Worm (Caenorhabditis elegans): ENCODE results near the gene perm-4.

The perm-4 gene

DNA sequence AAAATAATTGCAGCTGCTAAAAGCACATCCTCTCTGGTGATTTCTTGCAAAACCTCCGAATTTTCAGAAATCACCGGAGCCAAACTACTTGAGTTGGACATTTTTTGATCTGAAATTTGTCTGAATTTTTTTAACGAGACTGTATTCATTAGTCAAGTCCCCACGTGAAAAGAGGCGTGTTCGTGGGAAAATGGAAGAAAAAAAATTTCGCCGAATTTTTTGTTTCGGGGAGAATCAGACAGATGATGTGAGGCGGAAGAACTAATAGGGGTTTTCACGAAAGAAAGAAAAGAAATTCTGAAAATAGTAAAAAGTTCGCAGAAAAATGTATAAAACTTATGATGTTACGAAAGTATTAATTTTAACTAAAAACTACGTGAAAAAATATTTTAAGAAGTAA is 6.3 kb downstream of the perm-4 start, which contains the start of gene srx-13:
Gene srx-13, minus strand, starts transcription at position 101 of the 400 bp plus-strand sequence.
- TF ChIP-seq hrde-1 (tag; optimal IDR thresholded peaks at IDR 0.05; ENCODE audit: borderline replicate concordance), result no peak
- TF ChIP-seq Y79H2A.3 (GFP tag; conservative IDR thresholded peaks at IDR 0.05), result no peak
- TF ChIP-seq sdz-38 (tag; optimal IDR thresholded peaks at IDR 0.05), result no peak

DNA sequence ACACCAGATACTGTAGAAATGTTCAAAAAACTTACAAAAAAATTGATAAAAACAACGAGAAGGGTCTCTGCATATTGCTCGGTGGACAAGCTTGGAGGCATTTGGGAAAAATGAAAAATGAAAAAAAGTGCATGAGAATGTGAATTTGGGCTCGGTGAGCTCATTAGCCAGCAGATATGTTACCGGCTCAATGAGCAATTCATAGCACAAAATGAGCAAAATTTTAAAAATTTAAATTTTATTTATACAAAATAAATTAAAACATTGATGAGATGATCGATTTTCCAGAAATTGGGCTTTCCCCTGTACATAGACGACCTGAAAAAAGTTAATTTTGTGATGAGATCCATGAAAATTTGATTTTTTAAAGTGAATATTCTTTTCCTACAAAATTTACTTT is 11.3 kb downstream of the perm-4 start, which contains the start of gene srx-14:
Gene srx-14, minus strand, starts transcription at position 101 of the 400 bp plus-strand sequence.
- TF ChIP-seq mel-28 (tag; optimal IDR thresholded peaks at IDR 0.05; ENCODE audit: borderline replicate concordance) (no peak), F37B4.10 (GFP tag; IDR thresholded peaks at IDR 0.05) (no peak), nhr-179 (tag; optimal IDR thresholded peaks at IDR 0.05) (no peak), madf-6 (GFP tag; IDR thresholded peaks at IDR 0.05) (no peak), nfyb-1 (GFP tag; IDR thresholded peaks at IDR 0.05) (no peak), let-526 (GFP tag; IDR thresholded peaks at IDR 0.05) (no peak)

DNA sequence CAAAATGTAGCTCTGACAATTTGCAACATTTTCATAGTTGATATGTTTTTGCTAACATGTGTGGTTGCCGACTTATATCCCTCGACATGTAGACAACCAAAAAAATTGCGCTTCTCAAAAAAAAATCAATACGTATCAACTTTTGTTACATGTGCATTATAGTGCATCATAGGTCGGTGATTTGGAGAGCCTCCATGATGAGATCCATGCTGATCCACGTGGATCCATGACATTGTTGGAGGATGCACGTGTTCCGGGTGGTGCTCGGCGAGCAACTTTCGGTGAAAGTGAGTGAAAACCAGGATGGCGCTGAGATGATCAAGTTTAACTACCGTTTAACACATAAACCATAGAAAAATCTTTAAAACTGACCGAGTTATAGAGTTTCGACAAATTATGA is 13.9 kb downstream of the perm-4 start:
- no peak for TF ChIP-seq F52B5.7 (tag; optimal IDR thresholded peaks at IDR 0.05)
- no peak for TF ChIP-seq dox-1 (GFP tag; IDR thresholded peaks at IDR 0.05)
- no peak for TF ChIP-seq ztf-26 (tag; optimal IDR thresholded peaks at IDR 0.05)
- TF ChIP-seq mel-28 (tag; optimal IDR thresholded peaks at IDR 0.05; ENCODE audit: borderline replicate concordance), result no peak
- TF ChIP-seq F22D6.2 (tag; optimal IDR thresholded peaks at IDR 0.05), result no peak
- no peak for TF ChIP-seq ztf-18 (tag; optimal IDR thresholded peaks at IDR 0.05)
- no peak for TF ChIP-seq nfya-1 (tag; optimal IDR thresholded peaks at IDR 0.05; ENCODE audit: borderline replicate concordance, insufficient read depth)
- TF ChIP-seq F57A8.1 (GFP tag; optimal IDR thresholded peaks at IDR 0.05), result no peak
- TF ChIP-seq rec-8 (tag; optimal IDR thresholded peaks at IDR 0.05), result no peak
- no peak for TF ChIP-seq mes-4 (tag; optimal IDR thresholded peaks at IDR 0.05)
- TF ChIP-seq hmg-20 (GFP tag; IDR thresholded peaks at IDR 0.05), result no peak
- TF ChIP-seq ccch-3 (GFP tag; optimal IDR thresholded peaks at IDR 0.05), result no peak
- TF ChIP-seq lag-1 (GFP tag; IDR thresholded peaks at IDR 0.05), result no peak
- TF ChIP-seq nhr-80 (tag; optimal IDR thresholded peaks at IDR 0.05), result no peak
- no peak for TF ChIP-seq rpc-1 (optimal IDR thresholded peaks at IDR 0.05)
- no peak for TF ChIP-seq rpc-1 (tag; optimal IDR thresholded peaks at IDR 0.05)
- TF ChIP-seq ztf-28 (GFP tag; IDR thresholded peaks at IDR 0.05), result no peak
- TF ChIP-seq F55B11.4 (tag; optimal IDR thresholded peaks at IDR 0.05; ENCODE audit: borderline replicate concordance, insufficient read depth), result no peak
- TF ChIP-seq lin-54 (GFP tag; optimal IDR thresholded peaks at IDR 0.05), result no peak
- no peak for TF ChIP-seq aptf-2 (GFP tag; conservative IDR thresholded peaks at IDR 0.05)

DNA sequence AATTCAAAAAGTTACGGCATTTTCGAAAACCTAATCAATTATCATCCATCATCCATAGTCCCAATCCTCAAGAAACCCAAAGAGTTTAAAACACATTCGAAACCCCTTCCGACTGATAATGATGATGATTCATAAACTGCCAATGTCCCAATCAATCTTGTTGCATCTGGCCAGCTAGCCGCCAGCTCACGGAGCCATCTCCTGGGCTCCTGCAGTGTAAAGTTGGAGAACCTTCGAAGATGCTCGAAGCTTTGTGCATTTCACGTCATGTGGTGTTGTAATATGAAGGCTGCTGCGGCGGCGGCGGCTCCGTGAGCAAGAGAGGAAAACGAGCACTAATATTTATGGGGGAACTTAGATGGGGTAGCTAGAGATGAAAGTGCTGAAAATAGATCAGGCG is 16.9 kb downstream of the perm-4 start:
- TF ChIP-seq nfyb-1 (GFP tag; IDR thresholded peaks at IDR 0.05) (no peak), mcd-1 (GFP tag; IDR thresholded peaks at IDR 0.05) (0 out of 2 replicates have a peak, but pooled peaks have one; percentile 27), zfh-2 (GFP tag; conservative IDR thresholded peaks at IDR 0.05) (0 out of 2 replicates have a peak, but pooled peaks have one; percentile 43), rpc-1 (optimal IDR thresholded peaks at IDR 0.05) (no peak), rpc-1 (tag; optimal IDR thresholded peaks at IDR 0.05) (no peak), aptf-3 (GFP tag; IDR thresholded peaks at IDR 0.05) (no peak), madf-3 (GFP tag; IDR thresholded peaks at IDR 0.05) (no peak), dpl-1 (GFP tag; optimal IDR thresholded peaks at IDR 0.05) (no peak)

DNA sequence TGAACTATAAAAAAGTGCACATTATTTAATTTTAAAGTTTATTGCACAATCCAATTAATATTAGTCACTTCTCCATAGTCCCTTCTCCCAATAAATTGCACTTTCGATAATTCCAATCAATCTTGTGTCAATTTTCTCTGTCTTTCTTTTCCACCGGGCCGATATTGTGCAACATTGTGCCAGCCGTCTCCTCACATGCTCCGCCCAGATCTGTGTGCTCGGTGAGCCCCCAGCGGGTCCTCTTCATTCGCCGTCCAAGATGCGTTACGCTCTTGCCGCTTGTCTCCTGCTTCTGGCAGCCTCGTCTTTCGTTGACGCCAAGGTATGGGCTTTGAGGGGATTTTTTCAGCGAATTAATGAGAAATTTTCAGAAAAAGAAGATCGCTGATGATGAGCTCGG is 17.7 kb downstream of the perm-4 start, which contains the start of gene ost-1:
Gene ost-1, plus strand, starts transcription at position 207 of the 400 bp plus-strand sequence.
- TF ChIP-seq zfh-2 (GFP tag; conservative IDR thresholded peaks at IDR 0.05) (peak; percentile 80), ceh-40 (GFP tag; IDR thresholded peaks at IDR 0.05) (no peak), attf-5 (GFP tag; optimal IDR thresholded peaks at IDR 0.05) (no peak), hlh-26 (GFP tag; conservative IDR thresholded peaks at IDR 0.05) (no peak), F57C9.4 (tag; optimal IDR thresholded peaks at IDR 0.05) (no peak), F33H1.4 (GFP tag; IDR thresholded peaks at IDR 0.05) (no peak)

Measured in whole organism, young adult.